Fruit fly (Drosophila melanogaster): ENCODE measurements around the gene ScsbetaA.

dm6 chr3R:8958300-8958699 lies 19.8 kb downstream of the ScsbetaA start:
- TF ChIP-seq gsb (GFP tag; IDR thresholded peaks at IDR 0.05) = no peak
- no peak for TF ChIP-seq CG7372 (GFP tag; IDR thresholded peaks at IDR 0.05)
- no peak for TF ChIP-seq CG4854 (GFP tag; optimal IDR thresholded peaks at IDR 0.05)
- no peak for TF ChIP-seq ftz-f1 (GFP tag; optimal IDR thresholded peaks at IDR 0.05)
- TF ChIP-seq row (GFP tag; IDR thresholded peaks at IDR 0.05) = no peak
- TF ChIP-seq toy (GFP tag; IDR thresholded peaks at IDR 0.05) = no peak
- TF ChIP-seq twi (tag; optimal IDR thresholded peaks at IDR 0.05) = no peak
